Worm (Caenorhabditis elegans) whole organism, mixed stage, embryonic: Measurements from ENCODE around the gene fbxa-76.
A peak's percentile ranks its signal among the peaks of the same experiment; 100 is the strongest.

Source experiments
- M03D4.4 ChIP-seq: sonication (generic microtip); optimal IDR thresholded peaks from 2 replicates; lab custom pipeline; 2017; ENCODE audit warnings: mild to moderate bottlenecking, missing genetic modification characterization, missing compliant biosample characterization
- bed-3 ChIP-seq: fragments of 200-800 bp; sonication (Bioruptor generic); optimal IDR thresholded peaks from 3 replicates; lab custom pipeline; 2018; ENCODE audit warnings: mild to moderate bottlenecking, missing genetic modification characterization, moderate library complexity, missing compliant biosample characterization
- blmp-1 ChIP-seq: fragments of 150-350 bp; optimal IDR thresholded peaks from 2 replicates; lab custom pipeline; 2014; ENCODE audit warnings: missing biosample characterization, missing genetic modification characterization
- ceh-39 ChIP-seq: fragments of 150-350 bp; optimal IDR thresholded peaks from 2 replicates; lab custom pipeline; 2014; ENCODE audit warnings: missing biosample characterization, missing genetic modification characterization
- ceh-43 ChIP-seq: fragments of 200-800 bp; sonication (Bioruptor generic); optimal IDR thresholded peaks from 2 replicates; lab custom pipeline; 2018; ENCODE audit warnings: mild to moderate bottlenecking, missing genetic modification characterization, moderate library complexity, missing compliant biosample characterization
- ceh-83 ChIP-seq: fragments of 200-800 bp; sonication (Bioruptor generic); optimal IDR thresholded peaks from 2 replicates; lab custom pipeline; 2018; ENCODE audit warnings: mild to moderate bottlenecking, missing genetic modification characterization, missing compliant biosample characterization
- ces-1 ChIP-seq: fragments of 150-350 bp; optimal IDR thresholded peaks from 2 replicates; lab custom pipeline; 2014; ENCODE audit warnings: missing biosample characterization, missing genetic modification reagents, missing genetic modification characterization
- cnd-1 ChIP-seq: fragments of 200-800 bp; sonication (Bioruptor generic); optimal IDR thresholded peaks from 2 replicates; lab custom pipeline; 2018; ENCODE audit warnings: mild to moderate bottlenecking, missing genetic modification characterization, missing compliant biosample characterization
- drap-1 ChIP-seq: fragments of 200-800 bp; sonication (Bioruptor generic); optimal IDR thresholded peaks from 3 replicates; lab custom pipeline; 2018; ENCODE audit warnings: mild to moderate bottlenecking, missing genetic modification characterization, missing compliant biosample characterization
- elt-1 ChIP-seq: sonication (generic microtip); optimal IDR thresholded peaks from 2 replicates; lab custom pipeline; 2017; ENCODE audit warnings: missing genetic modification characterization, mild to moderate bottlenecking, missing compliant biosample characterization, antibody characterized with exemption, moderate library complexity, borderline replicate concordance; ENCODE audit not compliant: insufficient read depth
- elt-3 ChIP-seq: fragments of 150-350 bp; optimal IDR thresholded peaks from 2 replicates; lab custom pipeline; 2014; ENCODE audit warnings: missing biosample characterization, missing genetic modification characterization
- flh-1 ChIP-seq: fragments of 200-800 bp; sonication (Bioruptor generic); optimal IDR thresholded peaks from 2 replicates; lab custom pipeline; 2018; ENCODE audit warnings: mild to moderate bottlenecking, missing genetic modification characterization, moderate library complexity, missing compliant biosample characterization
- ham-2 ChIP-seq: fragments of 200-800 bp; sonication (Bioruptor generic); optimal IDR thresholded peaks from 2 replicates; lab custom pipeline; 2018; ENCODE audit warnings: mild to moderate bottlenecking, missing genetic modification characterization, missing compliant biosample characterization
- hlh-1 ChIP-seq: fragments of 150-350 bp; optimal IDR thresholded peaks from 2 replicates; lab custom pipeline; 2014; ENCODE audit warnings: missing biosample characterization, missing genetic modification reagents, missing genetic modification characterization
- lin-13 ChIP-seq: fragments of 150-350 bp; optimal IDR thresholded peaks from 2 replicates; lab custom pipeline; 2014; ENCODE audit warnings: missing biosample characterization, missing genetic modification characterization
- lin-32 ChIP-seq: fragments of 200-800 bp; sonication (Bioruptor generic); optimal IDR thresholded peaks from 2 replicates; lab custom pipeline; 2018; ENCODE audit warnings: mild to moderate bottlenecking, missing genetic modification characterization, missing compliant biosample characterization
- lsy-2 ChIP-seq: fragments of 150-350 bp; optimal IDR thresholded peaks from 2 replicates; lab custom pipeline; 2014; ENCODE audit warnings: missing biosample characterization, missing genetic modification characterization
- mab-5 ChIP-seq: fragments of 150-350 bp; optimal IDR thresholded peaks from 2 replicates; lab custom pipeline; 2014; ENCODE audit warnings: missing biosample characterization, missing genetic modification characterization
- mep-1 ChIP-seq: fragments of 150-350 bp; optimal IDR thresholded peaks from 2 replicates; lab custom pipeline; 2017; ENCODE audit warnings: missing biosample characterization, missing genetic modification reagents, missing genetic modification characterization, inconsistent platforms
- mls-2 ChIP-seq: sonication (generic microtip); optimal IDR thresholded peaks from 2 replicates; lab custom pipeline; 2016; ENCODE audit warnings: mild to moderate bottlenecking, missing genetic modification characterization, moderate library complexity, missing compliant biosample characterization
- nhr-12 ChIP-seq: fragments of 150-350 bp; optimal IDR thresholded peaks from 2 replicates; lab custom pipeline; 2014; ENCODE audit warnings: missing biosample characterization, missing genetic modification characterization
- nhr-2 ChIP-seq: fragments of 150-350 bp; optimal IDR thresholded peaks from 2 replicates; lab custom pipeline; 2014; ENCODE audit warnings: missing biosample characterization, missing genetic modification characterization
- nhr-237 ChIP-seq: fragments of 150-350 bp; optimal IDR thresholded peaks from 2 replicates; lab custom pipeline; 2014; ENCODE audit warnings: missing biosample characterization, missing genetic modification characterization
- nhr-28 ChIP-seq: fragments of 150-350 bp; optimal IDR thresholded peaks from 2 replicates; lab custom pipeline; 2014; ENCODE audit warnings: missing biosample characterization, missing genetic modification characterization
- nhr-76 ChIP-seq: sonication (generic microtip); optimal IDR thresholded peaks from 2 replicates; lab custom pipeline; 2017; ENCODE audit warnings: missing biosample characterization, missing genetic modification characterization
- pha-4 ChIP-seq: fragments of 150-350 bp; optimal IDR thresholded peaks from 2 replicates; lab custom pipeline; 2018; ENCODE audit warnings: missing biosample characterization, missing genetic modification reagents, missing genetic modification characterization
- sem-2 ChIP-seq: fragments of 200-800 bp; sonication (Bioruptor generic); optimal IDR thresholded peaks from 2 replicates; lab custom pipeline; 2018; ENCODE audit warnings: mild to moderate bottlenecking, missing genetic modification characterization, missing compliant biosample characterization
- snpc-4 ChIP-seq: fragments of 150-350 bp; optimal IDR thresholded peaks from 2 replicates; lab custom pipeline; 2014; ENCODE audit warnings: missing biosample characterization, missing genetic modification characterization
- sptf-1 ChIP-seq: sonication (generic microtip); optimal IDR thresholded peaks from 2 replicates; lab custom pipeline; 2017; ENCODE audit warnings: mild to moderate bottlenecking, missing genetic modification characterization, moderate library complexity, missing compliant biosample characterization
- unc-120 ChIP-seq: sonication (generic microtip); optimal IDR thresholded peaks from 2 replicates; lab custom pipeline; 2017; ENCODE audit warnings: missing genetic modification characterization, missing compliant biosample characterization; ENCODE audit not compliant: poor library complexity, severe bottlenecking
- unc-39 ChIP-seq: fragments of 150-350 bp; optimal IDR thresholded peaks from 2 replicates; lab custom pipeline; 2014; ENCODE audit warnings: missing biosample characterization, missing genetic modification characterization
- unc-62 ChIP-seq: fragments of 150-350 bp; optimal IDR thresholded peaks from 2 replicates; lab custom pipeline; 2014; ENCODE audit warnings: missing biosample characterization, missing genetic modification reagents, missing genetic modification characterization
- zip-8 ChIP-seq: fragments of 150-350 bp; optimal IDR thresholded peaks from 2 replicates; lab custom pipeline; 2014; ENCODE audit warnings: missing biosample characterization, missing genetic modification characterization
- ztf-11 ChIP-seq: fragments of 150-350 bp; optimal IDR thresholded peaks from 2 replicates; lab custom pipeline; 2014; ENCODE audit warnings: missing biosample characterization, missing genetic modification characterization

Gene fbxa-76

DNA sequence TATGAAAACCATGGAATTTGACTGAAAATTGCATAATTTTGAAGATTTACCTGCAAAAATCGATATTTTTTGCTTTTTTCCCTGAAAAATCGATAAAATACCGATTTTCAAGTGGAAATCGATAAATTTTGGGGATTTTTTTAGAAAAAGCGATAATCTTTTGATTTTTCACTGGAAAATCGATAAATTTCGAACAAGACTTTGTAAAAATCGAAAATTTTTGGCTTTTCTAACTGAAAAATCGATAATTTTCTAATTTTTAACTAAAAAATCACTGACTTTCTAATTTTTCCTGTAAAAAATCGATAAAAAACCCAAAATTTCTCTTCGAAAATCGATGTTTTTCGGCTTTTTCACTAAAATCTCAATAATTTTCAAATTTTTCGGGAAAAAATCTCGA, 42.6 kb downstream of the fbxa-76 start:
- TF ChIP-seq unc-120 (no peak), mep-1 (tag; lab: Kevin White, UChicago) (no peak), nhr-12 (no peak), ceh-83 (GFP tag; lab: Kevin White, UChicago) (no peak), lin-32 (GFP tag; lab: Kevin White, UChicago) (no peak), mab-5 (tag; lab: Kevin White, UChicago) (no peak), elt-3 (tag; lab: Kevin White, UChicago) (no peak), elt-1 (tag; lab: Kevin White, UChicago) (no peak), pha-4 (tag; lab: Kevin White, UChicago) (no peak), blmp-1 (tag; lab: Kevin White, UChicago) (no peak), mls-2 (tag; lab: Kevin White, UChicago) (no peak), unc-62 (GFP tag; lab: Kevin White, UChicago) (no peak), nhr-2 (tag; lab: Kevin White, UChicago) (no peak)

DNA sequence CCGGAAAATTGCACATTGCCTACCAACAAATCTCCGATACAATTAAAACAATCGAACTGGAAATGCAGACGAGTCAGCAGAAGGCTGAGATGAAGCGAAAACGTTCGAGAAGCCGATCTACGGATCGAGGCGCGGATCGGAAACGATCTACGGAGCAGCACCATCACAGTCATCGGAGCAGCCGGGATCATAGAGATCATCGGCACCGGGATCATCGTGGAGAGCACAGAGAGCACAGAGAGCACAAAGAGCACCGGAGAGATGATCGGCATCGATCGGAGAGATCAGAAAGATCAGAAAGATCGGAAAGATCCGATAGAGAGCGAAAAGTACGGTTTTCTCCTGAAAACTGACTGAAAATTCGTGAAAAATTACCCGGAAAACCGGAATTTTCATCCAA, 43.5 kb downstream of the fbxa-76 start:
- TF ChIP-seq lin-13 (tag; lab: Kevin White, UChicago) = no peak
- no peak for TF ChIP-seq drap-1 (GFP tag; lab: Kevin White, UChicago)
- no peak for TF ChIP-seq unc-120
- no peak for TF ChIP-seq lsy-2 (tag; lab: Kevin White, UChicago)
- TF ChIP-seq sptf-1 (tag; lab: Kevin White, UChicago) = no peak
- TF ChIP-seq nhr-12 = no peak
- TF ChIP-seq zip-8 (tag; lab: Kevin White, UChicago) = no peak
- TF ChIP-seq unc-39 (tag; lab: Kevin White, UChicago) = no peak
- TF ChIP-seq nhr-237 (tag; lab: Kevin White, UChicago) = no peak
- TF ChIP-seq ceh-39 (tag; lab: Kevin White, UChicago) = no peak
- TF ChIP-seq snpc-4 (tag; lab: Kevin White, UChicago) = no peak
- no peak for TF ChIP-seq mls-2 (tag; lab: Kevin White, UChicago)
- TF ChIP-seq unc-62 (GFP tag; lab: Kevin White, UChicago) = no peak
- TF ChIP-seq cnd-1 (tag; lab: Kevin White, UChicago) = no peak
- TF ChIP-seq M03D4.4 (tag; lab: Kevin White, UChicago) = no peak
- TF ChIP-seq nhr-28 (tag; lab: Kevin White, UChicago) = no peak
- no peak for TF ChIP-seq hlh-1 (tag; lab: Kevin White, UChicago)
- no peak for TF ChIP-seq elt-3 (tag; lab: Kevin White, UChicago)
- TF ChIP-seq ztf-11 (tag; lab: Kevin White, UChicago) = no peak
- TF ChIP-seq, all 35 proteins: peak for 0

DNA sequence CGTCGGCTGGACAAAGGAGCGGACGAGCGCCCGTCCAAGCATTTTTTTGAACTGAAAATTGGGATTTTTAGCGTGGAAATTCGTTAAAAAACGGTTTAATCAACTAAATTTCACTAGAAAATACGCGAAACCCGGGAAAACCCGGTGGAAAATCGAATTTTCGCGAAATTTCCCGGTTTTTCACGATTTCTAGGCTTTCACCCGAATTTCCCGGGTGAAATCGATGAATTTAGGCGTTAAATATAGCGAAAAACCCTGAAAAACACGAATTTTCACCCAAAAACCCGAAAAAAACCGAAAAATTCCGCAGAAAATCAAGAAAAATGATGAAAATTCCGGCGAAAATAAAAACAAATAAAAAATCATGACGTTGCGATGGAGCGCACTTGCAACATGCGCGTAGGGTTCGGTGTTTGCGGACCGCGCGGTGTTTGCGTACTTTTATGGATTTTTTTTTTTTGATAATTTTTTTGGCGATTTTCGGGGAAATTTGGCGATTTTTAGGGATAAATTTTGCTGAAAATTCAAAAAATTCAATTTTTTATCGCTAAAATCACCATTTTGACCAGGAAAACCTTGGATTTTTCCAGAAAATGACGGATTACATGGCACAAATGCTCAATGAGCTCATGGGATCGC, 46.9 kb downstream of the fbxa-76 start, which contains the start of the genes mrpl-45 and Y119D3B.12:
Gene mrpl-45, minus strand, starts transcription at position 51 of the 639 bp plus-strand sequence.
Gene Y119D3B.12, plus strand, starts transcription at position 589 of the 639 bp plus-strand sequence.
- no peak for TF ChIP-seq unc-39 (tag; lab: Kevin White, UChicago)
- TF ChIP-seq sem-2 (GFP tag; lab: Kevin White, UChicago) = no peak
- TF ChIP-seq blmp-1 (tag; lab: Kevin White, UChicago) = no peak
- peak; percentile 75 for TF ChIP-seq M03D4.4 (tag; lab: Kevin White, UChicago)
- TF ChIP-seq drap-1 (GFP tag; lab: Kevin White, UChicago) = peak; percentile 2
- no peak for TF ChIP-seq nhr-2 (tag; lab: Kevin White, UChicago)
- TF ChIP-seq zip-8 (tag; lab: Kevin White, UChicago) = no peak
- TF ChIP-seq ham-2 (GFP tag; lab: Kevin White, UChicago) = no peak
- TF ChIP-seq lin-13 (tag; lab: Kevin White, UChicago) = peak; percentile 85
- TF ChIP-seq mep-1 (tag; lab: Kevin White, UChicago) = peak; percentile 85
- TF ChIP-seq ztf-11 (tag; lab: Kevin White, UChicago) = no peak
- TF ChIP-seq nhr-28 (tag; lab: Kevin White, UChicago) = no peak
- peak; percentile 83 for TF ChIP-seq lsy-2 (tag; lab: Kevin White, UChicago)
- peak; percentile 64 for TF ChIP-seq pha-4 (tag; lab: Kevin White, UChicago)
- TF ChIP-seq sptf-1 (tag; lab: Kevin White, UChicago) = peak; percentile 78
- no peak for TF ChIP-seq unc-62 (GFP tag; lab: Kevin White, UChicago)
- no peak for TF ChIP-seq elt-1 (tag; lab: Kevin White, UChicago)
- no peak for TF ChIP-seq hlh-1 (tag; lab: Kevin White, UChicago)
- no peak for TF ChIP-seq elt-3 (tag; lab: Kevin White, UChicago)
- no peak for TF ChIP-seq flh-1 (GFP tag; lab: Kevin White, UChicago)
- TF ChIP-seq bed-3 (GFP tag; lab: Kevin White, UChicago) = no peak
- no peak for TF ChIP-seq ceh-43 (GFP tag; lab: Kevin White, UChicago)
- TF ChIP-seq nhr-12 = no peak
- no peak for TF ChIP-seq nhr-76
- peak; percentile 53 for TF ChIP-seq ces-1 (GFP tag; lab: Kevin White, UChicago)
- peak; percentile 8 for TF ChIP-seq unc-120
- TF ChIP-seq mls-2 (tag; lab: Kevin White, UChicago) = peak; percentile 26
- no peak for TF ChIP-seq snpc-4 (tag; lab: Kevin White, UChicago)
- TF ChIP-seq ceh-39 (tag; lab: Kevin White, UChicago) = peak; percentile 42
- TF ChIP-seq ceh-83 (GFP tag; lab: Kevin White, UChicago) = peak; percentile 26
- peak; percentile 26 for TF ChIP-seq nhr-237 (tag; lab: Kevin White, UChicago)
